Worm (Caenorhabditis elegans) whole organism, mixed stage, embryonic: Measurements from ENCODE around the gene C27F2.6.

Source experiments
- blmp-1 ChIP-seq: fragments of 150-350 bp; optimal IDR thresholded peaks from 2 replicates; lab custom pipeline; 2014; ENCODE audit warnings: missing biosample characterization, missing genetic modification characterization
- ceh-43 ChIP-seq: fragments of 200-800 bp; sonication (Bioruptor generic); optimal IDR thresholded peaks from 2 replicates; lab custom pipeline; 2018; ENCODE audit warnings: mild to moderate bottlenecking, missing genetic modification characterization, moderate library complexity, missing compliant biosample characterization
- ceh-83 ChIP-seq: fragments of 200-800 bp; sonication (Bioruptor generic); optimal IDR thresholded peaks from 2 replicates; lab custom pipeline; 2018; ENCODE audit warnings: mild to moderate bottlenecking, missing genetic modification characterization, missing compliant biosample characterization
- cnd-1 ChIP-seq: fragments of 200-800 bp; sonication (Bioruptor generic); optimal IDR thresholded peaks from 2 replicates; lab custom pipeline; 2018; ENCODE audit warnings: mild to moderate bottlenecking, missing genetic modification characterization, missing compliant biosample characterization
- drap-1 ChIP-seq: fragments of 200-800 bp; sonication (Bioruptor generic); optimal IDR thresholded peaks from 3 replicates; lab custom pipeline; 2018; ENCODE audit warnings: mild to moderate bottlenecking, missing genetic modification characterization, missing compliant biosample characterization
- elt-1 ChIP-seq: sonication (generic microtip); optimal IDR thresholded peaks from 2 replicates; lab custom pipeline; 2017; ENCODE audit warnings: missing genetic modification characterization, mild to moderate bottlenecking, missing compliant biosample characterization, antibody characterized with exemption, moderate library complexity, borderline replicate concordance; ENCODE audit not compliant: insufficient read depth
- elt-3 ChIP-seq: fragments of 150-350 bp; optimal IDR thresholded peaks from 2 replicates; lab custom pipeline; 2014; ENCODE audit warnings: missing biosample characterization, missing genetic modification characterization
- flh-1 ChIP-seq: fragments of 200-800 bp; sonication (Bioruptor generic); optimal IDR thresholded peaks from 2 replicates; lab custom pipeline; 2018; ENCODE audit warnings: mild to moderate bottlenecking, missing genetic modification characterization, moderate library complexity, missing compliant biosample characterization
- ham-2 ChIP-seq: fragments of 200-800 bp; sonication (Bioruptor generic); optimal IDR thresholded peaks from 2 replicates; lab custom pipeline; 2018; ENCODE audit warnings: mild to moderate bottlenecking, missing genetic modification characterization, missing compliant biosample characterization
- hlh-1 ChIP-seq: fragments of 150-350 bp; optimal IDR thresholded peaks from 2 replicates; lab custom pipeline; 2014; ENCODE audit warnings: missing biosample characterization, missing genetic modification reagents, missing genetic modification characterization
- lin-13 ChIP-seq: fragments of 150-350 bp; optimal IDR thresholded peaks from 2 replicates; lab custom pipeline; 2014; ENCODE audit warnings: missing biosample characterization, missing genetic modification characterization
- mab-5 ChIP-seq: fragments of 150-350 bp; optimal IDR thresholded peaks from 2 replicates; lab custom pipeline; 2014; ENCODE audit warnings: missing biosample characterization, missing genetic modification characterization
- mep-1 ChIP-seq: fragments of 150-350 bp; optimal IDR thresholded peaks from 2 replicates; lab custom pipeline; 2017; ENCODE audit warnings: missing biosample characterization, missing genetic modification reagents, missing genetic modification characterization, inconsistent platforms
- mls-2 ChIP-seq: sonication (generic microtip); optimal IDR thresholded peaks from 2 replicates; lab custom pipeline; 2016; ENCODE audit warnings: mild to moderate bottlenecking, missing genetic modification characterization, moderate library complexity, missing compliant biosample characterization
- nhr-12 ChIP-seq: fragments of 150-350 bp; optimal IDR thresholded peaks from 2 replicates; lab custom pipeline; 2014; ENCODE audit warnings: missing biosample characterization, missing genetic modification characterization
- nhr-2 ChIP-seq: fragments of 150-350 bp; optimal IDR thresholded peaks from 2 replicates; lab custom pipeline; 2014; ENCODE audit warnings: missing biosample characterization, missing genetic modification characterization
- nhr-237 ChIP-seq: fragments of 150-350 bp; optimal IDR thresholded peaks from 2 replicates; lab custom pipeline; 2014; ENCODE audit warnings: missing biosample characterization, missing genetic modification characterization
- nhr-28 ChIP-seq: fragments of 150-350 bp; optimal IDR thresholded peaks from 2 replicates; lab custom pipeline; 2014; ENCODE audit warnings: missing biosample characterization, missing genetic modification characterization
- nhr-76 ChIP-seq: sonication (generic microtip); optimal IDR thresholded peaks from 2 replicates; lab custom pipeline; 2017; ENCODE audit warnings: missing biosample characterization, missing genetic modification characterization
- pha-4 ChIP-seq: fragments of 150-350 bp; optimal IDR thresholded peaks from 2 replicates; lab custom pipeline; 2018; ENCODE audit warnings: missing biosample characterization, missing genetic modification reagents, missing genetic modification characterization
- sem-2 ChIP-seq: fragments of 200-800 bp; sonication (Bioruptor generic); optimal IDR thresholded peaks from 2 replicates; lab custom pipeline; 2018; ENCODE audit warnings: mild to moderate bottlenecking, missing genetic modification characterization, missing compliant biosample characterization
- snpc-4 ChIP-seq: fragments of 150-350 bp; optimal IDR thresholded peaks from 2 replicates; lab custom pipeline; 2014; ENCODE audit warnings: missing biosample characterization, missing genetic modification characterization
- sptf-1 ChIP-seq: sonication (generic microtip); optimal IDR thresholded peaks from 2 replicates; lab custom pipeline; 2017; ENCODE audit warnings: mild to moderate bottlenecking, missing genetic modification characterization, moderate library complexity, missing compliant biosample characterization
- tbx-8 ChIP-seq: fragments of 200-800 bp; sonication (Bioruptor generic); optimal IDR thresholded peaks from 2 replicates; lab custom pipeline; 2018; ENCODE audit warnings: mild to moderate bottlenecking, missing genetic modification characterization, moderate library complexity, missing compliant biosample characterization
- unc-120 ChIP-seq: sonication (generic microtip); optimal IDR thresholded peaks from 2 replicates; lab custom pipeline; 2017; ENCODE audit warnings: missing genetic modification characterization, missing compliant biosample characterization; ENCODE audit not compliant: poor library complexity, severe bottlenecking
- unc-39 ChIP-seq: fragments of 150-350 bp; optimal IDR thresholded peaks from 2 replicates; lab custom pipeline; 2014; ENCODE audit warnings: missing biosample characterization, missing genetic modification characterization
- unc-62 ChIP-seq: fragments of 150-350 bp; optimal IDR thresholded peaks from 2 replicates; lab custom pipeline; 2014; ENCODE audit warnings: missing biosample characterization, missing genetic modification reagents, missing genetic modification characterization
- ztf-11 ChIP-seq: fragments of 150-350 bp; optimal IDR thresholded peaks from 2 replicates; lab custom pipeline; 2014; ENCODE audit warnings: missing biosample characterization, missing genetic modification characterization

C27F2.6 gene

ce11 chrIII:4998956-4999425 is 18.7 kb upstream of the C27F2.6 start, which contains the start of gene smcr-8:
smcr-8 (plus strand) TSS chrIII:4999375.
- no peak for TF ChIP-seq snpc-4 (tag; lab: Kevin White, UChicago)
- no peak for TF ChIP-seq drap-1 (GFP tag; lab: Kevin White, UChicago)
- no peak for TF ChIP-seq mep-1 (tag; lab: Kevin White, UChicago)
- no peak for TF ChIP-seq hlh-1 (tag; lab: Kevin White, UChicago)
- TF ChIP-seq mls-2 (tag; lab: Kevin White, UChicago), result no peak
- no peak for TF ChIP-seq elt-3
- no peak for TF ChIP-seq pha-4
- no peak for TF ChIP-seq cnd-1 (tag; lab: Kevin White, UChicago)
- TF ChIP-seq nhr-12 (tag; lab: Kevin White, UChicago), result no peak
- no peak for TF ChIP-seq ceh-43 (GFP tag; lab: Kevin White, UChicago)
- TF ChIP-seq nhr-2, result no peak
- no peak for TF ChIP-seq flh-1 (GFP tag; lab: Kevin White, UChicago)
- TF ChIP-seq unc-39 (tag; lab: Kevin White, UChicago), result no peak
- TF ChIP-seq unc-120, result no peak
- no peak for TF ChIP-seq sem-2 (GFP tag; lab: Kevin White, UChicago)
- no peak for TF ChIP-seq lin-13 (tag; lab: Kevin White, UChicago)
- no peak for TF ChIP-seq blmp-1 (tag; lab: Kevin White, UChicago)
- no peak for TF ChIP-seq ceh-83 (GFP tag; lab: Kevin White, UChicago)

ce11 chrIII:4998111-4998859 is 18.0 kb upstream of the C27F2.6 start, which contains the start of gene tmem-131:
tmem-131 (minus strand) TSS chrIII:4998161.
- no peak for TF ChIP-seq unc-39 (tag; lab: Kevin White, UChicago)
- no peak for TF ChIP-seq sptf-1 (tag; lab: Kevin White, UChicago)
- TF ChIP-seq elt-3, result no peak
- TF ChIP-seq blmp-1 (tag; lab: Kevin White, UChicago), result no peak
- TF ChIP-seq sem-2 (GFP tag; lab: Kevin White, UChicago), result no peak
- no peak for TF ChIP-seq mab-5 (tag; lab: Kevin White, UChicago)
- TF ChIP-seq unc-62 (GFP tag; lab: Kevin White, UChicago), result no peak
- no peak for TF ChIP-seq nhr-2
- no peak for TF ChIP-seq nhr-28
- no peak for TF ChIP-seq nhr-76 (tag; lab: Kevin White, UChicago)
- no peak for TF ChIP-seq elt-1
- no peak for TF ChIP-seq mep-1 (tag; lab: Kevin White, UChicago)

- no peak for TF ChIP-seq ceh-43 (GFP tag; lab: Kevin White, UChicago)
Observed at ce11 chrIII:4987666-4988065, 7.4 kb upstream of the C27F2.6 start.

- TF ChIP-seq unc-39 (tag; lab: Kevin White, UChicago) (no peak), nhr-76 (tag; lab: Kevin White, UChicago) (no peak), sptf-1 (tag; lab: Kevin White, UChicago) (no peak), hlh-1 (tag; lab: Kevin White, UChicago) (no peak), mep-1 (tag; lab: Kevin White, UChicago) (peak; percentile 3), ham-2 (GFP tag; lab: Kevin White, UChicago) (no peak), ztf-11 (tag; lab: Kevin White, UChicago) (no peak), lin-13 (tag; lab: Kevin White, UChicago) (peak; percentile 8)
- TF ChIP-seq, all 35 proteins: peak for 2
Observed at ce11 chrIII:4986790-4987259, 6.6 kb upstream of the C27F2.6 start, which contains the start of the genes C27F2.10 and wdr-60. C27F2.10 (minus strand) TSS chrIII:4986898. wdr-60 (plus strand) TSS chrIII:4987209.

- TF ChIP-seq tbx-8 (GFP tag; lab: Kevin White, UChicago) (no peak), snpc-4 (tag; lab: Kevin White, UChicago) (no peak), mls-2 (tag; lab: Kevin White, UChicago) (no peak), nhr-12 (tag; lab: Kevin White, UChicago) (no peak), drap-1 (GFP tag; lab: Kevin White, UChicago) (no peak), sem-2 (GFP tag; lab: Kevin White, UChicago) (no peak), elt-1 (no peak), nhr-237 (tag; lab: Kevin White, UChicago) (no peak), cnd-1 (tag; lab: Kevin White, UChicago) (no peak), nhr-76 (tag; lab: Kevin White, UChicago) (no peak), blmp-1 (tag; lab: Kevin White, UChicago) (no peak), hlh-1 (tag; lab: Kevin White, UChicago) (no peak)
- TF ChIP-seq, all 35 proteins: peak for 0
Observed at ce11 chrIII:4984444-4985086, 4.3 kb upstream of the C27F2.6 start, which contains the start of gene C27F2.7. C27F2.7 (minus strand) TSS chrIII:4984494.
